Worm (Caenorhabditis elegans): ENCODE measurements around the gene sgca-1.

- TF ChIP-seq unc-62 (GFP tag; optimal IDR thresholded peaks at IDR 0.05) (no peak), sem-2 (GFP tag; optimal IDR thresholded peaks at IDR 0.05) (no peak), nhr-12 (tag; optimal IDR thresholded peaks at IDR 0.05) (no peak), blmp-1 (tag; optimal IDR thresholded peaks at IDR 0.05) (no peak), nhr-76 (tag; optimal IDR thresholded peaks at IDR 0.05) (no peak), ztf-11 (tag; optimal IDR thresholded peaks at IDR 0.05) (no peak), ham-2 (GFP tag; optimal IDR thresholded peaks at IDR 0.05) (no peak), pha-4 (tag; optimal IDR thresholded peaks at IDR 0.05) (no peak), mep-1 (tag; optimal IDR thresholded peaks at IDR 0.05) (no peak), unc-39 (tag; optimal IDR thresholded peaks at IDR 0.05) (no peak)
Measured at ce11 chrX:6761211-6761610, 28.1 kb downstream of the sgca-1 start.

Data from whole organism, mixed stage, embryonic.